Fruit fly (Drosophila melanogaster): ENCODE data around the gene CG7443.

- TF ChIP-seq rn (GFP tag; IDR thresholded peaks at IDR 0.05) (no peak), gl (tag; optimal IDR thresholded peaks at IDR 0.05) (no peak), CG4496 (GFP tag; IDR thresholded peaks at IDR 0.05) (no peak), CG32121 (GFP tag; IDR thresholded peaks at IDR 0.05) (no peak), CG10348 (GFP tag; IDR thresholded peaks at IDR 0.05) (no peak), CG9948 (tag; optimal IDR thresholded peaks at IDR 0.05) (no peak), CG13204 (GFP tag; optimal IDR thresholded peaks at IDR 0.05) (no peak), EcR (GFP tag; optimal IDR thresholded peaks at IDR 0.05) (no peak), Ets98B (GFP tag; IDR thresholded peaks at IDR 0.05) (no peak), CG34367 (tag; optimal IDR thresholded peaks at IDR 0.05) (no peak), CG14655 (GFP tag; optimal IDR thresholded peaks at IDR 0.05) (no peak)
Observed at dm6 chr3R:8334982-8335381, 10.9 kb downstream of the CG7443 start.

All from whole organism, pupa.